Fruit fly (Drosophila melanogaster): ENCODE results near the gene Daao2.

Daao2 gene

DNA sequence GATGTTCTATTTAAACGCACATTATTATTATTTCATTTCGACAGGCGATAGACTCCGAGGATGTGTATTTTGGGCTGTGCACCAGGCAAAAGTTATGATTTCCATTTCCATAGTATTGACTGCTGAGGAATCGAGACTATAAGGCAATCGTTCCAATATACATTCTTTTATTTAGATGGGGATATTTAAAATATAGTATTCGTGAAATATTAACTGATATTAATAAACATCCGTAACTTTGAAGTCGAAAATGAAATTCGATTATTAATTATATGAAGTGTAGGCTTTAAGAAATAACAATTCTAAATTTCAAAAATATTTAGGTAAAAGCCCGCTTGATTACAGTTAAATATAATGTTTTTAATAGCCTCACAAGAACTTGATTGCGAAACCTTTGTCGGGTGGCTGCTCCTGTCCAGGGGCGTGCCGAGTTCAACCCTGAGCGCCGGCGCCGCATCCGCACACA lies 27.5 kb downstream of the Daao2 start (continued):
- TF ChIP-seq CG15696 (tag; optimal IDR thresholded peaks at IDR 0.05): peak; percentile 87
- peak; percentile 37; the same call in 1 of the 2 replicates for TF ChIP-seq sens-2 (GFP tag; IDR thresholded peaks at IDR 0.05)
- peak; percentile 68 for TF ChIP-seq nmo (GFP tag; optimal IDR thresholded peaks at IDR 0.05)
- 0 out of 2 replicates have a peak, but pooled peaks have one; percentile 26 for TF ChIP-seq seq (GFP tag; IDR thresholded peaks at IDR 0.05)
- no peak for TF ChIP-seq nerfin-2 (GFP tag; IDR thresholded peaks at IDR 0.05; ENCODE audit: partially characterized antibody)
- peak; percentile 45 for TF ChIP-seq scrt (GFP tag; optimal IDR thresholded peaks at IDR 0.05)
- TF ChIP-seq E2f1 (GFP tag; IDR thresholded peaks at IDR 0.05): peak; percentile 36; the same call in 1 of the 2 replicates
- no peak for TF ChIP-seq Trl (optimal IDR thresholded peaks at IDR 0.05)
- peak; percentile 11 for TF ChIP-seq Trl (GFP tag; optimal IDR thresholded peaks at IDR 0.05)
- peak; percentile 17 for TF ChIP-seq Abd-B (GFP tag; optimal IDR thresholded peaks at IDR 0.05)
- TF ChIP-seq Poxn (GFP tag; IDR thresholded peaks at IDR 0.05): no peak
- peak; percentile 52 for TF ChIP-seq fd96Cb (tag; optimal IDR thresholded peaks at IDR 0.05)
- peak; percentile 79 for TF ChIP-seq zen (tag; optimal IDR thresholded peaks at IDR 0.05)
- TF ChIP-seq CG15479 (GFP tag; optimal IDR thresholded peaks at IDR 0.05): peak; percentile 34
- TF ChIP-seq NfI (GFP tag; optimal IDR thresholded peaks at IDR 0.05): peak; percentile 17
- peak; percentile 29 for TF ChIP-seq CG8290 (GFP tag; optimal IDR thresholded peaks at IDR 0.05)
- peak in 1 of 2 experiments; percentile 2 for TF ChIP-seq CG8290 (tag; optimal IDR thresholded peaks at IDR 0.05)
- no peak for TF ChIP-seq CG14441 (GFP tag; IDR thresholded peaks at IDR 0.05)
- no peak for TF ChIP-seq pb (GFP tag; optimal IDR thresholded peaks at IDR 0.05)
- peak in 1 of 2 experiments; percentile 49 for TF ChIP-seq Hr51 (GFP tag; optimal IDR thresholded peaks at IDR 0.05)
- TF ChIP-seq CG9437 (GFP tag; optimal IDR thresholded peaks at IDR 0.05): peak; percentile 53
- peak; percentile 12 for TF ChIP-seq nerfin-1 (tag; optimal IDR thresholded peaks at IDR 0.05)

DNA sequence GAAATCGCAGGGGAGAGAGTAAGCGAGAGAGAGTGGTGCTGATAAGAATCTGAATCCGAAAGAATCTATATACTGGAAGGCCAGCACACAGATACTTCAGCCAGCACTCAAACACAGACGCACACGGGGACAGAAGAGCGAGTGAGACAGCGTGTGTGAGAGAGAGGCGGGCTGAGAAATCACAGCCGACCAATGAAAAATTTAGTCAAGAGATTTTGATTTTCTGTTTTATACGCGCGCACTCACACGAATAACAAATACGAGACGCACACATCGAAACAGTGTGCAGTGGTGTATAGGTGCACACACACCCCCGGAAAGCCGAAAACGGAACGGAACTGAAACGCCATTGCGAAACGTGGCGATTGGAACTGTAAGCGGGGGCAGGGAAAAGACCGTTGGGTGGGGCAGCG lies 30.9 kb downstream of the Daao2 start:
- no peak for TF ChIP-seq CG12071 (GFP tag; optimal IDR thresholded peaks at IDR 0.05)
- TF ChIP-seq pb (GFP tag; optimal IDR thresholded peaks at IDR 0.05): no peak
- no peak for TF ChIP-seq Elba2 (GFP tag; optimal IDR thresholded peaks at IDR 0.05)
- no peak for TF ChIP-seq D19A (tag; optimal IDR thresholded peaks at IDR 0.05)
- no peak for TF ChIP-seq Abd-B (GFP tag; optimal IDR thresholded peaks at IDR 0.05)
- no peak for TF ChIP-seq Stat92E (GFP tag; optimal IDR thresholded peaks at IDR 0.05)
- no peak for TF ChIP-seq corto (GFP tag; optimal IDR thresholded peaks at IDR 0.05)
- no peak for TF ChIP-seq CG10565 (GFP tag; optimal IDR thresholded peaks at IDR 0.05)
- no peak for TF ChIP-seq ERR (GFP tag; optimal IDR thresholded peaks at IDR 0.05)
- TF ChIP-seq HLH54F (GFP tag; optimal IDR thresholded peaks at IDR 0.05): no peak
- no peak for TF ChIP-seq Rfx (GFP tag; IDR thresholded peaks at IDR 0.05)
- no peak for TF ChIP-seq CG16779 (GFP tag; IDR thresholded peaks at IDR 0.05)
- no peak for TF ChIP-seq CG7987 (GFP tag; optimal IDR thresholded peaks at IDR 0.05)
- TF ChIP-seq Hr39 (optimal IDR thresholded peaks at IDR 0.05): no peak
- peak; percentile 37 for TF ChIP-seq kni (GFP tag; optimal IDR thresholded peaks at IDR 0.05)
- peak; percentile 65 for TF ChIP-seq Ets97D (GFP tag; optimal IDR thresholded peaks at IDR 0.05)
- peak; percentile 46 for TF ChIP-seq vvl (GFP tag; IDR thresholded peaks at IDR 0.05)
- TF ChIP-seq Blimp-1 (GFP tag; optimal IDR thresholded peaks at IDR 0.05): no peak
- TF ChIP-seq oc (tag; optimal IDR thresholded peaks at IDR 0.05): peak; percentile 61
- TF ChIP-seq maf-S (GFP tag; optimal IDR thresholded peaks at IDR 0.05): no peak
- TF ChIP-seq ase (GFP tag; IDR thresholded peaks at IDR 0.05): no peak
- TF ChIP-seq aop (GFP tag; IDR thresholded peaks at IDR 0.05): peak; percentile 88
- peak; percentile 28; the same call in 1 of the 2 replicates for TF ChIP-seq CG32532 (GFP tag; IDR thresholded peaks at IDR 0.05)
- TF ChIP-seq tll (GFP tag; optimal IDR thresholded peaks at IDR 0.05): no peak
- peak; percentile 17 for TF ChIP-seq NfI (GFP tag; optimal IDR thresholded peaks at IDR 0.05)
- TF ChIP-seq crol (GFP tag; IDR thresholded peaks at IDR 0.05): peak; percentile 58
- TF ChIP-seq sens-2 (GFP tag; IDR thresholded peaks at IDR 0.05): peak; percentile 99
- TF ChIP-seq Meics (GFP tag; optimal IDR thresholded peaks at IDR 0.05): no peak
- no peak for TF ChIP-seq CG12659 (GFP tag; optimal IDR thresholded peaks at IDR 0.05)
- no peak for TF ChIP-seq CG4854 (GFP tag; optimal IDR thresholded peaks at IDR 0.05)
- no peak for TF ChIP-seq ato (GFP tag; IDR thresholded peaks at IDR 0.05; ENCODE audit: partially characterized antibody)
- no peak for TF ChIP-seq pros (GFP tag; optimal IDR thresholded peaks at IDR 0.05)

Measured in whole organism, embryonic.